Worm (Caenorhabditis elegans) whole organism, late embryonic: ENCODE data around the gene irld-23.

Experiments
- C08G9.2 ChIP-seq: sonication (generic microtip); optimal IDR thresholded peaks from 2 replicates; lab custom pipeline; 2016; ENCODE audit warnings: mild to moderate bottlenecking, missing genetic modification characterization, moderate library complexity, missing compliant biosample characterization
- C38D4.7 ChIP-seq: fragments of 200-800 bp; sonication (Bioruptor generic); optimal IDR thresholded peaks from 2 replicates; lab custom pipeline; 2018; ENCODE audit warnings: mild to moderate bottlenecking, missing genetic modification characterization, moderate library complexity, missing compliant biosample characterization
- K02D7.2 ChIP-seq: sonication (generic microtip); optimal IDR thresholded peaks from 2 replicates; lab custom pipeline; 2017; ENCODE audit warnings: mild to moderate bottlenecking, missing genetic modification characterization, missing compliant biosample characterization
- K09A11.1 ChIP-seq: sonication (generic microtip); optimal IDR thresholded peaks from 2 replicates; lab custom pipeline; 2017; ENCODE audit warnings: antibody characterized with exemption, mild to moderate bottlenecking, missing genetic modification characterization, missing compliant biosample characterization; ENCODE audit not compliant: insufficient read depth
- Y22D7AL.16 ChIP-seq: sonication (generic microtip); optimal IDR thresholded peaks from 2 replicates; lab custom pipeline; 2016; ENCODE audit warnings: missing genetic modification characterization, missing compliant biosample characterization
- ahr-1 ChIP-seq: sonication (generic microtip); optimal IDR thresholded peaks from 2 replicates; lab custom pipeline; 2016; ENCODE audit warnings: missing genetic modification characterization, missing compliant biosample characterization
- ceh-18 ChIP-seq: sonication (generic microtip); optimal IDR thresholded peaks from 2 replicates; lab custom pipeline; 2016; ENCODE audit warnings: missing genetic modification characterization, missing compliant biosample characterization
- ceh-19 ChIP-seq: fragments of 200-800 bp; sonication (Bioruptor generic); optimal IDR thresholded peaks from 2 replicates; lab custom pipeline; 2018; ENCODE audit warnings: mild to moderate bottlenecking, missing genetic modification characterization, missing compliant biosample characterization
- ceh-2 ChIP-seq: sonication (generic microtip); optimal IDR thresholded peaks from 2 replicates; lab custom pipeline; 2016; ENCODE audit warnings: missing genotype, missing genetic modification characterization, missing compliant biosample characterization
- ceh-31 ChIP-seq: sonication (generic microtip); optimal IDR thresholded peaks from 2 replicates; lab custom pipeline; 2016; ENCODE audit warnings: missing genetic modification characterization, missing compliant biosample characterization
- ceh-45 ChIP-seq: fragments of 200-800 bp; sonication (Bioruptor generic); IDR thresholded peaks from 2 replicates; pipeline ENCODE4 v1.3.6; 2022; ENCODE audit warnings: missing genetic modification reagents, missing genetic modification characterization, missing compliant biosample characterization
- ceh-48 ChIP-seq: sonication (generic microtip); optimal IDR thresholded peaks from 2 replicates; lab custom pipeline; 2016; ENCODE audit warnings: missing genetic modification characterization, inconsistent platforms, missing compliant biosample characterization
- ceh-6 ChIP-seq: fragments of 200-800 bp; sonication (Bioruptor generic); optimal IDR thresholded peaks from 2 replicates; lab custom pipeline; 2018; ENCODE audit warnings: mild to moderate bottlenecking, missing genetic modification characterization, missing compliant biosample characterization
- elt-2 ChIP-seq: sonication (generic microtip); optimal IDR thresholded peaks from 2 replicates; lab custom pipeline; 2016; ENCODE audit warnings: missing genetic modification reagents, missing genetic modification characterization, missing compliant biosample characterization
- ets-4 ChIP-seq: sonication (generic microtip); optimal IDR thresholded peaks from 2 replicates; lab custom pipeline; 2016; ENCODE audit warnings: missing genetic modification characterization, missing compliant biosample characterization
- eyg-1 ChIP-seq: sonication (generic microtip); optimal IDR thresholded peaks from 2 replicates; lab custom pipeline; 2016; ENCODE audit warnings: missing genotype, missing genetic modification characterization, missing compliant biosample characterization
- fax-1 ChIP-seq: sonication (generic microtip); optimal IDR thresholded peaks from 2 replicates; lab custom pipeline; 2016; ENCODE audit warnings: missing genotype, missing genetic modification characterization, missing compliant biosample characterization
- gmeb-2 ChIP-seq: sonication (generic microtip); optimal IDR thresholded peaks from 2 replicates; lab custom pipeline; 2016; ENCODE audit warnings: missing genetic modification characterization, inconsistent platforms, missing compliant biosample characterization
- hlh-13 ChIP-seq: fragments of 200-800 bp; sonication (Bioruptor generic); optimal IDR thresholded peaks from 2 replicates; lab custom pipeline; 2018; ENCODE audit warnings: mild to moderate bottlenecking, missing genetic modification characterization, missing compliant biosample characterization
- hlh-15 ChIP-seq: sonication (generic microtip); optimal IDR thresholded peaks from 2 replicates; lab custom pipeline; 2016; ENCODE audit warnings: missing genetic modification characterization, missing compliant biosample characterization
- hlh-30 ChIP-seq: sonication (generic microtip); optimal IDR thresholded peaks from 2 replicates; lab custom pipeline; 2017; ENCODE audit warnings: antibody characterized with exemption, missing genetic modification characterization, missing compliant biosample characterization; ENCODE audit not compliant: insufficient read depth
- hlh-6 ChIP-seq: sonication (generic microtip); optimal IDR thresholded peaks from 2 replicates; lab custom pipeline; 2016; ENCODE audit warnings: missing genotype, missing genetic modification characterization, missing compliant biosample characterization
- lim-6 ChIP-seq: sonication (generic microtip); optimal IDR thresholded peaks from 2 replicates; lab custom pipeline; 2016; ENCODE audit warnings: missing genetic modification characterization, missing compliant biosample characterization
- lin-11 ChIP-seq: fragments of 200-800 bp; sonication (Bioruptor generic); optimal IDR thresholded peaks from 2 replicates; lab custom pipeline; 2018; ENCODE audit warnings: mild to moderate bottlenecking, missing genetic modification characterization, missing compliant biosample characterization
- madf-2 ChIP-seq: sonication (generic microtip); optimal IDR thresholded peaks from 2 replicates; lab custom pipeline; 2017; ENCODE audit warnings: missing genetic modification characterization, missing compliant biosample characterization
- nhr-11 ChIP-seq: fragments of 150-350 bp; optimal IDR thresholded peaks from 2 replicates; lab custom pipeline; 2014; ENCODE audit warnings: missing biosample characterization, missing genetic modification characterization
- npax-4 ChIP-seq: sonication (generic microtip); optimal IDR thresholded peaks from 2 replicates; lab custom pipeline; 2016; ENCODE audit warnings: missing genetic modification characterization, missing compliant biosample characterization
- pag-3 ChIP-seq: sonication (generic microtip); optimal IDR thresholded peaks from 2 replicates; lab custom pipeline; 2016; ENCODE audit warnings: missing compliant biosample characterization, missing genetic modification characterization, borderline replicate concordance
- pat-9 ChIP-seq: fragments of 200-800 bp; sonication (Bioruptor generic); optimal IDR thresholded peaks from 2 replicates; lab custom pipeline; 2018; ENCODE audit warnings: mild to moderate bottlenecking, missing genetic modification characterization, moderate library complexity, missing compliant biosample characterization
- pax-1 ChIP-seq: fragments of 150-350 bp; optimal IDR thresholded peaks from 2 replicates; lab custom pipeline; 2014; ENCODE audit warnings: missing biosample characterization, missing genetic modification characterization
- pha-4 ChIP-seq: fragments of 150-350 bp; optimal IDR thresholded peaks from 2 replicates; lab custom pipeline; 2018; ENCODE audit warnings: missing biosample characterization, missing genetic modification reagents, missing genetic modification characterization
- ref-2 ChIP-seq: sonication (generic microtip); optimal IDR thresholded peaks from 2 replicates; lab custom pipeline; 2016; ENCODE audit warnings: missing genetic modification characterization, missing compliant biosample characterization
- rnt-1 ChIP-seq: sonication (generic microtip); optimal IDR thresholded peaks from 2 replicates; lab custom pipeline; 2016; ENCODE audit warnings: missing genetic modification characterization, missing compliant biosample characterization
- sdc-2 ChIP-seq: sonication (generic microtip); optimal IDR thresholded peaks from 2 replicates; lab custom pipeline; 2016; ENCODE audit warnings: missing genotype, missing genetic modification characterization, missing compliant biosample characterization
- sox-2 ChIP-seq: fragments of 200-800 bp; sonication (Bioruptor generic); IDR thresholded peaks from 2 replicates; pipeline ENCODE4 v1.3.6; 2022; ENCODE audit warnings: missing genetic modification reagents, missing genetic modification characterization, missing compliant biosample characterization
- sox-4 ChIP-seq: sonication (generic microtip); optimal IDR thresholded peaks from 2 replicates; lab custom pipeline; 2017; ENCODE audit warnings: mild to moderate bottlenecking, missing genetic modification characterization, inconsistent platforms, missing compliant biosample characterization
- syd-9 ChIP-seq: sonication (generic microtip); optimal IDR thresholded peaks from 2 replicates; lab custom pipeline; 2016; ENCODE audit warnings: mild to moderate bottlenecking, missing genetic modification characterization, moderate library complexity, missing compliant biosample characterization
- tbx-2 ChIP-seq: sonication (generic microtip); optimal IDR thresholded peaks from 2 replicates; lab custom pipeline; 2016; ENCODE audit warnings: missing genetic modification characterization, missing compliant biosample characterization
- tbx-7 ChIP-seq: sonication (generic microtip); optimal IDR thresholded peaks from 2 replicates; lab custom pipeline; 2016; ENCODE audit warnings: missing genotype, missing genetic modification characterization, missing compliant biosample characterization
- unc-42 ChIP-seq: sonication (generic microtip); optimal IDR thresholded peaks from 2 replicates; lab custom pipeline; 2016; ENCODE audit warnings: missing genotype, missing genetic modification characterization, missing compliant biosample characterization
- unc-55 ChIP-seq: sonication (generic microtip); optimal IDR thresholded peaks from 2 replicates; lab custom pipeline; 2017; ENCODE audit warnings: missing biosample characterization, missing genetic modification reagents, missing genetic modification characterization

irld-23 gene

DNA sequence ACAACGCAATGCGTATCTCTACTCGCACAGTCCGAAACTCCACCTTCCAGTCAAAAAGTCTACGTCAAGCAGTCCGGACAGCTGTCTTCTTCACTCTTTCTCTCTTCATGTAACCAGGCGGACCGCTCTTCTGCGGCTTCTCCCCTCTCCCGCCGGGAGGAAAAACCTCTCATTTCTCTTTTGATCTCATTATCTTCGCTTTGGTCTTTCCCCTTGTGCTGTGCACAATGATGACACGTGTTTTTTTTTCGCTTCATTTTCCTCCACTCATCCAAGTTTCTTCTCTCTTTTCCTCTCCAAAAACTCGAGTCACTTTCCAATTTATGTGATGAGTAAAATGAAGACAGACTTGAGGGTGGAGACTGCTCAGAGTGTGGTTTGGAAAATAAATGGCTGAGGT, 37.5 kb downstream of the irld-23 start, which contains the start of gene F35B3.7:
TSS of gene F35B3.7 (minus strand) at position 133 of the 400 bp plus-strand sequence.
- TF ChIP-seq unc-55 (GFP tag; lab: Kevin White, UChicago) (peak; percentile 14), rnt-1 (tag; lab: Kevin White, UChicago) (peak; percentile 44), ceh-18 (tag; lab: Kevin White, UChicago) (peak; percentile 84), lim-6 (tag; lab: Kevin White, UChicago) (no peak)

DNA sequence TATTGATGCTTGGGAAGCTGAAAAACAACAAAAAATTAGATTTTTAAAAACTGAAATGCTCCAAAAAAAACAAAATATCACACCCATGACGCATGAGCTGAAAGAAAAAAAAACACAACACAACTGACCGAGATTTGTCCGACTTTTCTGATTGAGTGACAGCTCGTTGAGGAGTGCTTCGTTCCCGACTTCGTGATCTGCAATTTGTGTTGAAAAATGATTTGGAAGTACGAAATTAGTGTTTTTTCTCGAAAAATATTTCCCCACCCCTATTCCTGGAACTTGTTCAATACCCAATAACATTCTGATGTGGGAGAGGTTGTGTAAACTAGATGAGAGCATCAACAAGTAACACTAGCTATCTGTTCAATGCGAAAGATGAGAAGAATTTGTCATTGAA, 38.9 kb downstream of the irld-23 start:
- TF ChIP-seq unc-55 (GFP tag; lab: Kevin White, UChicago), result peak; percentile 32
- TF ChIP-seq C38D4.7, result no peak

DNA sequence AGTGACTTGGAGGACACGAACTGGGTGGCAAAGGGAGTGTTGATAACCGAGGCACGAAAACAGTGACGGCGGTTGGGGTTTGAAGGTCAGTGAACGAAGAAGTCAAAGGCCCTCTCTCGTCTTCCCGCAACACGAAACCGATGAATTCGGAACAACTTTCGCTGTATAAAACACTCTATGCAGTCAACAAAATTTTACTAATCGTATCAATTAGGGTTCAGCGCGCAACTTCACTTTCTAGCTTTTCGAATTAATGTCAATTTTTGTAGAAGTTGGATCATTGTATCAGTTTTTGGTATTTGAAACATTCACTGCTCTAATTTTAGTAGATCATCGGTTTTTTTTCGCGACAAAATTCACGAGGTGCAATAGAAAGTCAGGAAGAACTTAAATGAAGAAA, 41.9 kb downstream of the irld-23 start:
- TF ChIP-seq madf-2, result no peak

DNA sequence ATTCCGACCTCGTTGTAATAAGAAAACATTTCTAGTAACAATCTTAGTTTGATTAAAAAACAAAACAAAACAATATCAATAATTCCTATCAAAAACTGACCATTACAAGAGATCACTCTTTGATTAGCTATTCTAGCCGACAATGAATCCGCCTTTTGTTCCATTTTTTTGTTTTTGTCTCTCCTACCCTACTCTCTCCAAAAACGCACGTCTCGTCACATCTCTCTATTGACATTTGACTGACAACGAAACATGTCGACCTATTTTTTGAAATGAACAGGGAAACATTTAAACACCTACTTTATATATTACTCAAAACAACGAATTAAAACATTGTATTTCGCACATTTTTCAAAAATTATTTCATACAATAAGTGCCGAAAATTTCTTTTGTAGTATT, 45.7 kb downstream of the irld-23 start:
- TF ChIP-seq unc-55 (GFP tag; lab: Kevin White, UChicago), result peak; percentile 42
- TF ChIP-seq syd-9 (tag; lab: Kevin White, UChicago), result no peak

DNA sequence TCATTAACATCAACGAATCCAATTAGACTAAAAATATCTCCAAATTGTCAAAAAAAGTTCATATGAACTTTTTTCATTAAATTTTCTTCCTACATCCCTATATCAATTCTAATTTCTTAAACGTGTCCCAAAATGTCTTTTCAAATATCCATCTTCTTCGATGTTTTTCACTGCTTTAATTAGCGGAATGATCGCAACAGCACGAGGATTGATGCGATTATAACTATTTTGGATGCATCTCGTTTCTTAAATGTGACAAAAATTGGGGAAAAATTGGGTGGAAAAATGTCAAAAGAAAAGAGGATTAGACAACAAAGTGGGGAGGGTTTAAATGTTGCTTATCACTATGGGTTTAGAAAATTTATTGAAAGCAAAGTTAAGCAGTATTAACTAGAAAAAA, 46.3 kb downstream of the irld-23 start:
- TF ChIP-seq ceh-6 (GFP tag; lab: Kevin White, UChicago) (no peak), ref-2 (tag; lab: Kevin White, UChicago) (no peak)

DNA sequence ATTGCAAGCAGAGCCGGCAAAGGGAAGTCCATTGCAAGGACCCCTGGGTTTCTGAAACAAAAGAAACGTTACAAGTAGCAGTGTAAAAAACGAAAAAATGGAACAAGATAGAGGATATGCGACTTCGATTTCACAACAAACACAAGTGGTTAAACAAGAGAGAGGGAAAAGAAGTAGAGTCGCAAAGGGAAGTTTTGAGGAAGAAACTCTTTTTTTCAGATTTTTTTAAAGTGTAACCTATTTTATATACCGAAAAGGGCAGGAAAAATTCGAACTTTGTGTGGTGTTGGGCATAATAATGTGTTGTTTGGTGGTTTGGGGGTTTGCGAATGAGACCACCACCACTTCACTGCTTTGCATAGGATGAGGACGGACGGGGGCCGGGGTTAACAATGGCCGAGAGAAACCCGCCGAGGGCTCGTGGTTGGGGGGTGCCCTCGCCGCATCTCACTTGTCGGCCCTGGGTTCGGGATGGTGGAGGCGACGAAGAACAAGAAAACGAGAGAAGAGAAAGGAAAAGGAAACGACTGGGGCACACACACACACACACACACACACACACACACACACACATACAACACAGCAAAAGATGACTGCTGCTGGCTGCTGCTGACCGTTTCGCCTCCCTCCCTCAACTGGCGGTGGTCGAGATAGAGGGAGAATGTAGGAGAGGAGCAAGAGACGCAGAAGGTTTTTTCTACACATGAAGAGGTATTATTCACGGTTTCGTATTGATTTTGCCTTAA, 50.1 kb downstream of the irld-23 start, which contains the start of gene ptrn-1:
TSS of gene ptrn-1 (minus strand) at position 51 of the 746 bp plus-strand sequence.
- TF ChIP-seq hlh-13 (GFP tag; lab: Kevin White, UChicago) (no peak), sox-2 (GFP tag; lab: Robert Waterston, UW) (no peak), tbx-7 (tag; lab: Kevin White, UChicago) (no peak), ceh-31 (tag; lab: Kevin White, UChicago) (peak; percentile 81), ref-2 (tag; lab: Kevin White, UChicago) (peak; percentile 46), hlh-6 (tag; lab: Kevin White, UChicago) (no peak), gmeb-2 (tag; lab: Kevin White, UChicago) (peak; percentile 2), pat-9 (tag; lab: Kevin White, UChicago) (peak; percentile 50), ceh-19 (GFP tag; lab: Kevin White, UChicago) (peak; percentile 66), ceh-45 (GFP tag; lab: Robert Waterston, UW) (no peak), ahr-1 (tag; lab: Kevin White, UChicago) (no peak), lin-11 (tag; lab: Kevin White, UChicago) (no peak), sdc-2 (tag; lab: Kevin White, UChicago) (peak; percentile 73), unc-42 (tag; lab: Kevin White, UChicago) (peak; percentile 34), K09A11.1 (tag; lab: Kevin White, UChicago) (no peak), C08G9.2 (tag; lab: Kevin White, UChicago) (peak; percentile 57), K02D7.2 (tag; lab: Kevin White, UChicago) (peak; percentile 21), pag-3 (tag; lab: Kevin White, UChicago) (no peak), ceh-48 (tag; lab: Kevin White, UChicago) (peak; percentile 21), pha-4 (tag; lab: Kevin White, UChicago) (no peak), ceh-18 (tag; lab: Kevin White, UChicago) (peak; percentile 83), ceh-2 (peak; percentile 38), ets-4 (no peak), fax-1 (tag; lab: Kevin White, UChicago) (no peak), sox-4 (tag; lab: Kevin White, UChicago) (no peak), C38D4.7 (peak; percentile 10), pax-1 (tag; lab: Kevin White, UChicago) (no peak), tbx-2 (tag; lab: Kevin White, UChicago) (peak; percentile 65), Y22D7AL.16 (tag; lab: Kevin White, UChicago) (no peak), npax-4 (no peak), hlh-15 (tag; lab: Kevin White, UChicago) (no peak), nhr-11 (tag; lab: Kevin White, UChicago) (no peak), hlh-30 (tag; lab: Kevin White, UChicago) (peak; percentile 73), elt-2 (tag; lab: Kevin White, UChicago) (peak; percentile 42), eyg-1 (peak; percentile 22)
